Worm (Caenorhabditis elegans) whole organism, late embryonic: Measurements from ENCODE around the gene math-37.

Experiments
- C08G9.2 ChIP-seq: sonication (generic microtip); optimal IDR thresholded peaks from 2 replicates; lab custom pipeline; 2016; ENCODE audit warnings: mild to moderate bottlenecking, missing genetic modification characterization, moderate library complexity, missing compliant biosample characterization
- K09A11.1 ChIP-seq: sonication (generic microtip); optimal IDR thresholded peaks from 2 replicates; lab custom pipeline; 2017; ENCODE audit warnings: antibody characterized with exemption, mild to moderate bottlenecking, missing genetic modification characterization, missing compliant biosample characterization; ENCODE audit not compliant: insufficient read depth
- ceh-18 ChIP-seq: sonication (generic microtip); optimal IDR thresholded peaks from 2 replicates; lab custom pipeline; 2016; ENCODE audit warnings: missing genetic modification characterization, missing compliant biosample characterization
- ceh-19 ChIP-seq: fragments of 200-800 bp; sonication (Bioruptor generic); optimal IDR thresholded peaks from 2 replicates; lab custom pipeline; 2018; ENCODE audit warnings: mild to moderate bottlenecking, missing genetic modification characterization, missing compliant biosample characterization
- ceh-22 ChIP-seq: sonication (generic microtip); optimal IDR thresholded peaks from 2 replicates; lab custom pipeline; 2017; ENCODE audit warnings: missing biosample characterization, missing genetic modification characterization
- ceh-31 ChIP-seq: sonication (generic microtip); optimal IDR thresholded peaks from 2 replicates; lab custom pipeline; 2016; ENCODE audit warnings: missing genetic modification characterization, missing compliant biosample characterization
- ceh-48 ChIP-seq: sonication (generic microtip); optimal IDR thresholded peaks from 2 replicates; lab custom pipeline; 2016; ENCODE audit warnings: missing genetic modification characterization, inconsistent platforms, missing compliant biosample characterization
- ceh-9 ChIP-seq: sonication (generic microtip); optimal IDR thresholded peaks from 2 replicates; lab custom pipeline; 2016; ENCODE audit warnings: mild to moderate bottlenecking, missing genetic modification characterization, inconsistent platforms, missing compliant biosample characterization
- che-1 ChIP-seq: sonication (generic microtip); optimal IDR thresholded peaks from 2 replicates; lab custom pipeline; 2016; ENCODE audit warnings: mild to moderate bottlenecking, missing genetic modification characterization, missing compliant biosample characterization
- dmd-4 ChIP-seq: sonication (generic microtip); optimal IDR thresholded peaks from 2 replicates; lab custom pipeline; 2016; ENCODE audit warnings: borderline replicate concordance, missing genetic modification characterization, missing compliant biosample characterization
- eyg-1 ChIP-seq: sonication (generic microtip); optimal IDR thresholded peaks from 2 replicates; lab custom pipeline; 2016; ENCODE audit warnings: missing genotype, missing genetic modification characterization, missing compliant biosample characterization
- fax-1 ChIP-seq: sonication (generic microtip); optimal IDR thresholded peaks from 2 replicates; lab custom pipeline; 2016; ENCODE audit warnings: missing genotype, missing genetic modification characterization, missing compliant biosample characterization
- fkh-10 ChIP-seq: fragments of 150-350 bp; optimal IDR thresholded peaks from 2 replicates; lab custom pipeline; 2014; ENCODE audit warnings: missing biosample characterization, missing genetic modification reagents, missing genetic modification characterization
- fkh-6 ChIP-seq: sonication (generic microtip); optimal IDR thresholded peaks from 2 replicates; lab custom pipeline; 2016; ENCODE audit warnings: missing genetic modification characterization, missing compliant biosample characterization
- hlh-15 ChIP-seq: sonication (generic microtip); optimal IDR thresholded peaks from 2 replicates; lab custom pipeline; 2016; ENCODE audit warnings: missing genetic modification characterization, missing compliant biosample characterization
- hlh-30 ChIP-seq: sonication (generic microtip); optimal IDR thresholded peaks from 2 replicates; lab custom pipeline; 2017; ENCODE audit warnings: antibody characterized with exemption, missing genetic modification characterization, missing compliant biosample characterization; ENCODE audit not compliant: insufficient read depth
- hlh-6 ChIP-seq: sonication (generic microtip); optimal IDR thresholded peaks from 2 replicates; lab custom pipeline; 2016; ENCODE audit warnings: missing genotype, missing genetic modification characterization, missing compliant biosample characterization
- hlh-8 ChIP-seq: sonication (generic microtip); optimal IDR thresholded peaks from 2 replicates; lab custom pipeline; 2016; ENCODE audit warnings: missing genotype, missing genetic modification characterization, missing compliant biosample characterization
- lim-6 ChIP-seq: sonication (generic microtip); optimal IDR thresholded peaks from 2 replicates; lab custom pipeline; 2016; ENCODE audit warnings: missing genetic modification characterization, missing compliant biosample characterization
- mec-3 ChIP-seq: sonication (generic microtip); optimal IDR thresholded peaks from 2 replicates; lab custom pipeline; 2016; ENCODE audit warnings: borderline replicate concordance, missing genetic modification characterization, missing compliant biosample characterization
- nfya-1 ChIP-seq: sonication (generic microtip); optimal IDR thresholded peaks from 2 replicates; lab custom pipeline; 2017; ENCODE audit warnings: missing genetic modification characterization, mild to moderate bottlenecking, missing compliant biosample characterization, antibody characterized with exemption, moderate library complexity
- nhr-11 ChIP-seq: fragments of 150-350 bp; optimal IDR thresholded peaks from 2 replicates; lab custom pipeline; 2014; ENCODE audit warnings: missing biosample characterization, missing genetic modification characterization
- nhr-232 ChIP-seq: sonication (generic microtip); optimal IDR thresholded peaks from 2 replicates; lab custom pipeline; 2016; ENCODE audit warnings: missing genetic modification characterization, missing compliant biosample characterization
- npax-4 ChIP-seq: sonication (generic microtip); optimal IDR thresholded peaks from 2 replicates; lab custom pipeline; 2016; ENCODE audit warnings: missing genetic modification characterization, missing compliant biosample characterization
- odd-2 ChIP-seq: sonication (generic microtip); optimal IDR thresholded peaks from 2 replicates; lab custom pipeline; 2017; ENCODE audit warnings: antibody characterized with exemption, mild to moderate bottlenecking, missing genetic modification characterization, missing compliant biosample characterization
- pag-3 ChIP-seq: sonication (generic microtip); optimal IDR thresholded peaks from 2 replicates; lab custom pipeline; 2016; ENCODE audit warnings: missing compliant biosample characterization, missing genetic modification characterization, borderline replicate concordance
- pat-9 ChIP-seq: fragments of 200-800 bp; sonication (Bioruptor generic); optimal IDR thresholded peaks from 2 replicates; lab custom pipeline; 2018; ENCODE audit warnings: mild to moderate bottlenecking, missing genetic modification characterization, moderate library complexity, missing compliant biosample characterization
- pax-1 ChIP-seq: fragments of 150-350 bp; optimal IDR thresholded peaks from 2 replicates; lab custom pipeline; 2014; ENCODE audit warnings: missing biosample characterization, missing genetic modification characterization
- pha-4 ChIP-seq: fragments of 150-350 bp; optimal IDR thresholded peaks from 2 replicates; lab custom pipeline; 2018; ENCODE audit warnings: missing biosample characterization, missing genetic modification reagents, missing genetic modification characterization
- pqm-1 ChIP-seq: sonication (generic microtip); optimal IDR thresholded peaks from 2 replicates; lab custom pipeline; 2016; ENCODE audit warnings: missing genetic modification characterization, missing compliant biosample characterization
- pros-1 ChIP-seq: fragments of 150-350 bp; optimal IDR thresholded peaks from 2 replicates; lab custom pipeline; 2014; ENCODE audit warnings: missing biosample characterization, missing genetic modification reagents, missing genetic modification characterization
- ref-2 ChIP-seq: sonication (generic microtip); optimal IDR thresholded peaks from 2 replicates; lab custom pipeline; 2016; ENCODE audit warnings: missing genetic modification characterization, missing compliant biosample characterization
- sdc-2 ChIP-seq: sonication (generic microtip); optimal IDR thresholded peaks from 2 replicates; lab custom pipeline; 2016; ENCODE audit warnings: missing genotype, missing genetic modification characterization, missing compliant biosample characterization
- sox-4 ChIP-seq: sonication (generic microtip); optimal IDR thresholded peaks from 2 replicates; lab custom pipeline; 2017; ENCODE audit warnings: mild to moderate bottlenecking, missing genetic modification characterization, inconsistent platforms, missing compliant biosample characterization
- ttx-3 ChIP-seq: sonication (generic microtip); optimal IDR thresholded peaks from 2 replicates; lab custom pipeline; 2016; ENCODE audit warnings: missing genetic modification reagents, missing genetic modification characterization, missing compliant biosample characterization
- unc-42 ChIP-seq: sonication (generic microtip); optimal IDR thresholded peaks from 2 replicates; lab custom pipeline; 2016; ENCODE audit warnings: missing genotype, missing genetic modification characterization, missing compliant biosample characterization
- ztf-16 ChIP-seq: sonication (generic microtip); optimal IDR thresholded peaks from 2 replicates; lab custom pipeline; 2017; ENCODE audit warnings: missing genetic modification characterization, missing compliant biosample characterization

Gene math-37

DNA sequence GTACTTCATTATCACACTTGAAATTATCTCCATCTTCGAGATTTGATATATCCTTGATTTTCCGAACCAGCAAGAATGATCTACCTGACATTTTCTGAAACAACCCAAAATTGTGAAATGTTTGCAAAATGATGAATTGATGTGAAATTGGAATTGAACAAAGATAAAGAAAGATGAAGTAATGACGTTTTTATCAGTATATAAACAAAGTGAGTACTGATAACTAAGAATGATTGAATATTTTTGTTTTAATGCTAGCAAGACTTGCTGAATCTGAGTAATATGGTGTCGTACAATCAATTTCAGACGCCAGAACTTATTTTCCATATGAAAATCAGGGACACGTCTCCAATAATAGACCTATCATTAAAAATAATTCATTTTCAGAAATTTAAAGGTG is at the start of gene math-37:
TSS of gene math-37 (minus strand) at position 101 of the 400 bp plus-strand sequence.
- TF ChIP-seq fkh-10 (GFP tag; lab: Kevin White, UChicago) (no peak), pha-4 (tag; lab: Kevin White, UChicago) (no peak), pax-1 (tag; lab: Kevin White, UChicago) (no peak), C08G9.2 (no peak), pat-9 (tag; lab: Kevin White, UChicago) (no peak), ref-2 (tag; lab: Kevin White, UChicago) (no peak), unc-42 (no peak), ceh-18 (no peak), K09A11.1 (tag; lab: Kevin White, UChicago) (no peak), ceh-9 (tag; lab: Kevin White, UChicago) (no peak), ceh-19 (GFP tag; lab: Kevin White, UChicago) (no peak), odd-2 (tag; lab: Kevin White, UChicago) (no peak), pros-1 (tag; lab: Kevin White, UChicago) (no peak), sox-4 (tag; lab: Kevin White, UChicago) (no peak), ceh-22 (no peak), fax-1 (tag; lab: Kevin White, UChicago) (no peak), nhr-232 (tag; lab: Kevin White, UChicago) (no peak), npax-4 (tag; lab: Kevin White, UChicago) (no peak)

DNA sequence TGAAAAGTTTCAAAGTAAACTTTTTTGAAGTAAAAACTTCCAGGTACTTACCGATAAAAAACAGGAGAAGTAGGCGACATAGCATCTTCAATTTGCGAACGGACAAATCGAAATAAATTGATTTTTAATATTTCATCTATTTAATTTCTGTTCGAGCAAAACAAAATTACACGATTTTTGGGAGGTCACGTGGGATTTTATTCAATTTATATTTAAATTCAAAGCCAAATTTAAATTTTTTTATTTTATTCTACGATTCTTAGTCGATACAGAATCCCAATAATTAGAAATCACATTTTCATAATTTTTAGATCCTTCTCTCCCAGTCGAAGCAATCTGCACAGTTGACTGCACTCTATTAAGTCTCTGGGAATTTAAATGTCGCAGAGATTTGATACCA is 48.1 kb upstream of the math-37 start, which contains the start of gene C33C12.12:
TSS of gene C33C12.12 (minus strand) at position 101 of the 400 bp plus-strand sequence.
- TF ChIP-seq ceh-22, result no peak
- TF ChIP-seq pag-3 (tag; lab: Kevin White, UChicago), result no peak
- no peak for TF ChIP-seq sox-4 (tag; lab: Kevin White, UChicago)

ce11 chrII:2168374-2168773 is 46.4 kb upstream of the math-37 start, which contains the start of gene fbxb-38:
Gene fbxb-38, minus strand, starts transcription at chrII:2168763.
- TF ChIP-seq sdc-2 (no peak), nhr-11 (tag; lab: Kevin White, UChicago) (no peak), nhr-232 (tag; lab: Kevin White, UChicago) (no peak), lim-6 (tag; lab: Kevin White, UChicago) (no peak), ceh-31 (tag; lab: Kevin White, UChicago) (no peak), ceh-48 (tag; lab: Kevin White, UChicago) (no peak), pax-1 (tag; lab: Kevin White, UChicago) (no peak), mec-3 (tag; lab: Kevin White, UChicago) (no peak), hlh-30 (tag; lab: Kevin White, UChicago) (no peak), ref-2 (tag; lab: Kevin White, UChicago) (no peak), fkh-6 (tag; lab: Kevin White, UChicago) (no peak), fax-1 (tag; lab: Kevin White, UChicago) (no peak), dmd-4 (tag; lab: Kevin White, UChicago) (no peak)

DNA sequence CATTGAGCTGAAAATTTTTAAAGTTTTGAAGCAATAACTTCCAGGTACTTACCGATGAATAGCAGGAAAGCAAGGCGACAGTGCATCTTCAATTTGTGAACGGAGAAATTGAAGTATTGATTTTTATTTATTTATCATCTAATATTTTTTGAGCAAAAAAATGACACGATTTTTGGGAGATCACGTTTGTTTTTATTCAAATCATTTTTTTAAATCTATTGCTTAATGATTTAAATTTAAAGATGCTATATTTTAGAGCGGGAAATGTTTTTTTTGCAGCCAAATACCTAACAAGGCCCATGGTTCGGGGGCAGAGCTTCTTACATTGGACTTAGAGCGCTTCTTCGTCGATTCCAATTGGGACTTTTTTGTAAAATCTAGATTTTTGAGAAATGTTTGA is 44.4 kb upstream of the math-37 start, which contains the start of gene C33C12.4:
TSS of gene C33C12.4 (minus strand) at position 101 of the 400 bp plus-strand sequence.
- TF ChIP-seq pqm-1 (tag; lab: Kevin White, UChicago), result no peak
- TF ChIP-seq hlh-15, result no peak
- no peak for TF ChIP-seq hlh-6 (tag; lab: Kevin White, UChicago)
- TF ChIP-seq sdc-2, result no peak
- no peak for TF ChIP-seq hlh-8 (tag; lab: Kevin White, UChicago)
- TF ChIP-seq nfya-1 (tag; lab: Kevin White, UChicago), result no peak
- TF ChIP-seq ttx-3 (tag; lab: Kevin White, UChicago), result no peak
- no peak for TF ChIP-seq eyg-1 (tag; lab: Kevin White, UChicago)
- no peak for TF ChIP-seq C08G9.2
- no peak for TF ChIP-seq ztf-16 (tag; lab: Kevin White, UChicago)
- TF ChIP-seq unc-42, result no peak
- TF ChIP-seq K09A11.1 (tag; lab: Kevin White, UChicago), result no peak
- TF ChIP-seq ceh-18, result no peak
- TF ChIP-seq che-1 (tag; lab: Kevin White, UChicago), result no peak
- no peak for TF ChIP-seq lim-6 (tag; lab: Kevin White, UChicago)
- TF ChIP-seq pat-9 (tag; lab: Kevin White, UChicago), result no peak
